Worm (Caenorhabditis elegans): ENCODE measurements around the gene frpr-1.

DNA sequence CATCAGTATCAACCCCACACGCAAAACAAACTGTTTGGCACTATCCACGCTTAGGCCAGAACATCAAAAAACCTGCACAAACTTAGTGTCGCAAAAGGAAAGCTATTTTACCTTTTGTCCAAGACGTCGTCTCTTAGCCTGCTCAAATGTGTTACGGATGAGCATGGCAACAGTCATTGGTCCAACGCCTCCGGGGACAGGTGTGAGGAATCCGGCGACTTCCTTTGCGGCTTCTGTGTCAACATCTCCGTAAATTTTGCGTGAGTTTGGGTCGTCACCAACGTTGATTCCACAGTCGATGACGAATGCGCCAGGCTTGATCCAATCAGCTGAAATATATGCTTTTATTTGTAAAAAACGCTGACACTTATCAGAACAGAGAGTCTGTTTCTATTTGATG, 44.8 kb downstream of the frpr-1 start:
- TF ChIP-seq unc-130 (GFP tag; optimal IDR thresholded peaks at IDR 0.05) = no peak
- TF ChIP-seq D1046.2 (GFP tag; IDR thresholded peaks at IDR 0.05) = no peak
- no peak for TF ChIP-seq nhr-25 (tag; optimal IDR thresholded peaks at IDR 0.05; ENCODE audit: borderline replicate concordance, insufficient read depth)
- no peak for TF ChIP-seq ama-1 (optimal IDR thresholded peaks at IDR 0.05)
- TF ChIP-seq lin-29 (GFP tag; IDR thresholded peaks at IDR 0.05) = no peak
- no peak for TF ChIP-seq dpl-1 (GFP tag; optimal IDR thresholded peaks at IDR 0.05)
- TF ChIP-seq aly-2 (tag; optimal IDR thresholded peaks at IDR 0.05) = no peak
- no peak for TF ChIP-seq hif-1 (tag; optimal IDR thresholded peaks at IDR 0.05)
- TF ChIP-seq ceh-82 (tag; optimal IDR thresholded peaks at IDR 0.05) = no peak
- no peak for TF ChIP-seq pha-4 (GFP tag; IDR thresholded peaks at IDR 0.05)
- no peak for TF ChIP-seq pha-4 (tag; optimal IDR thresholded peaks at IDR 0.05)
- no peak for TF ChIP-seq lin-13 (GFP tag; optimal IDR thresholded peaks at IDR 0.05)
- no peak for TF ChIP-seq nhr-76 (tag; optimal IDR thresholded peaks at IDR 0.05)
- no peak for TF ChIP-seq R02D3.7 (tag; optimal IDR thresholded peaks at IDR 0.05)
- TF ChIP-seq saeg-2 (GFP tag; IDR thresholded peaks at IDR 0.05) = no peak
